Worm (Caenorhabditis elegans): ENCODE measurements around the gene skr-4.

- no peak for TF ChIP-seq ztf-29 (GFP tag; IDR thresholded peaks at IDR 0.05)
- TF ChIP-seq klf-2 (GFP tag; conservative IDR thresholded peaks at IDR 0.05) = no peak
- no peak for TF ChIP-seq ref-1 (GFP tag; conservative IDR thresholded peaks at IDR 0.05)
- no peak for TF ChIP-seq flt-1 (GFP tag; IDR thresholded peaks at IDR 0.05)
- no peak for TF ChIP-seq T22C8.4 (GFP tag; IDR thresholded peaks at IDR 0.05)
Measured at ce11 chrV:19915973-19916605, 7.9 kb upstream of the skr-4 start, which contains the start of the genes chk-2 and Y60A3A.19.
